Worm (Caenorhabditis elegans) whole organism, mixed stage, embryonic: ENCODE data around the gene shw-3.

Experiments
- bed-3 ChIP-seq: fragments of 200-800 bp; sonication (Bioruptor generic); optimal IDR thresholded peaks from 3 replicates; lab custom pipeline; 2018; ENCODE audit warnings: mild to moderate bottlenecking, missing genetic modification characterization, moderate library complexity, missing compliant biosample characterization
- blmp-1 ChIP-seq: fragments of 150-350 bp; optimal IDR thresholded peaks from 2 replicates; lab custom pipeline; 2014; ENCODE audit warnings: missing biosample characterization, missing genetic modification characterization
- ceh-83 ChIP-seq: fragments of 200-800 bp; sonication (Bioruptor generic); optimal IDR thresholded peaks from 2 replicates; lab custom pipeline; 2018; ENCODE audit warnings: mild to moderate bottlenecking, missing genetic modification characterization, missing compliant biosample characterization
- ces-1 ChIP-seq: fragments of 150-350 bp; optimal IDR thresholded peaks from 2 replicates; lab custom pipeline; 2014; ENCODE audit warnings: missing biosample characterization, missing genetic modification reagents, missing genetic modification characterization
- cnd-1 ChIP-seq: fragments of 200-800 bp; sonication (Bioruptor generic); optimal IDR thresholded peaks from 2 replicates; lab custom pipeline; 2018; ENCODE audit warnings: mild to moderate bottlenecking, missing genetic modification characterization, missing compliant biosample characterization
- drap-1 ChIP-seq: fragments of 200-800 bp; sonication (Bioruptor generic); optimal IDR thresholded peaks from 3 replicates; lab custom pipeline; 2018; ENCODE audit warnings: mild to moderate bottlenecking, missing genetic modification characterization, missing compliant biosample characterization
- elt-1 ChIP-seq: sonication (generic microtip); optimal IDR thresholded peaks from 2 replicates; lab custom pipeline; 2017; ENCODE audit warnings: missing genetic modification characterization, mild to moderate bottlenecking, missing compliant biosample characterization, antibody characterized with exemption, moderate library complexity, borderline replicate concordance; ENCODE audit not compliant: insufficient read depth
- elt-3 ChIP-seq: fragments of 150-350 bp; optimal IDR thresholded peaks from 2 replicates; lab custom pipeline; 2014; ENCODE audit warnings: missing biosample characterization, missing genetic modification characterization
- flh-1 ChIP-seq: fragments of 200-800 bp; sonication (Bioruptor generic); optimal IDR thresholded peaks from 2 replicates; lab custom pipeline; 2018; ENCODE audit warnings: mild to moderate bottlenecking, missing genetic modification characterization, moderate library complexity, missing compliant biosample characterization
- ham-2 ChIP-seq: fragments of 200-800 bp; sonication (Bioruptor generic); optimal IDR thresholded peaks from 2 replicates; lab custom pipeline; 2018; ENCODE audit warnings: mild to moderate bottlenecking, missing genetic modification characterization, missing compliant biosample characterization
- hlh-1 ChIP-seq: fragments of 150-350 bp; optimal IDR thresholded peaks from 2 replicates; lab custom pipeline; 2014; ENCODE audit warnings: missing biosample characterization, missing genetic modification reagents, missing genetic modification characterization
- lin-13 ChIP-seq: fragments of 150-350 bp; optimal IDR thresholded peaks from 2 replicates; lab custom pipeline; 2014; ENCODE audit warnings: missing biosample characterization, missing genetic modification characterization
- lin-32 ChIP-seq: fragments of 200-800 bp; sonication (Bioruptor generic); optimal IDR thresholded peaks from 2 replicates; lab custom pipeline; 2018; ENCODE audit warnings: mild to moderate bottlenecking, missing genetic modification characterization, missing compliant biosample characterization
- lsy-2 ChIP-seq: fragments of 150-350 bp; optimal IDR thresholded peaks from 2 replicates; lab custom pipeline; 2014; ENCODE audit warnings: missing biosample characterization, missing genetic modification characterization
- mab-5 ChIP-seq: fragments of 150-350 bp; optimal IDR thresholded peaks from 2 replicates; lab custom pipeline; 2014; ENCODE audit warnings: missing biosample characterization, missing genetic modification characterization
- mep-1 ChIP-seq: fragments of 150-350 bp; optimal IDR thresholded peaks from 2 replicates; lab custom pipeline; 2017; ENCODE audit warnings: missing biosample characterization, missing genetic modification reagents, missing genetic modification characterization, inconsistent platforms
- mls-2 ChIP-seq: sonication (generic microtip); optimal IDR thresholded peaks from 2 replicates; lab custom pipeline; 2016; ENCODE audit warnings: mild to moderate bottlenecking, missing genetic modification characterization, moderate library complexity, missing compliant biosample characterization
- nhr-12 ChIP-seq: fragments of 150-350 bp; optimal IDR thresholded peaks from 2 replicates; lab custom pipeline; 2014; ENCODE audit warnings: missing biosample characterization, missing genetic modification characterization
- nhr-2 ChIP-seq: fragments of 150-350 bp; optimal IDR thresholded peaks from 2 replicates; lab custom pipeline; 2014; ENCODE audit warnings: missing biosample characterization, missing genetic modification characterization
- nhr-237 ChIP-seq: fragments of 150-350 bp; optimal IDR thresholded peaks from 2 replicates; lab custom pipeline; 2014; ENCODE audit warnings: missing biosample characterization, missing genetic modification characterization
- nhr-28 ChIP-seq: fragments of 150-350 bp; optimal IDR thresholded peaks from 2 replicates; lab custom pipeline; 2014; ENCODE audit warnings: missing biosample characterization, missing genetic modification characterization
- nhr-76 ChIP-seq: sonication (generic microtip); optimal IDR thresholded peaks from 2 replicates; lab custom pipeline; 2017; ENCODE audit warnings: missing biosample characterization, missing genetic modification characterization
- pha-4 ChIP-seq: fragments of 150-350 bp; optimal IDR thresholded peaks from 2 replicates; lab custom pipeline; 2018; ENCODE audit warnings: missing biosample characterization, missing genetic modification reagents, missing genetic modification characterization
- sem-2 ChIP-seq: fragments of 200-800 bp; sonication (Bioruptor generic); optimal IDR thresholded peaks from 2 replicates; lab custom pipeline; 2018; ENCODE audit warnings: mild to moderate bottlenecking, missing genetic modification characterization, missing compliant biosample characterization
- snpc-4 ChIP-seq: fragments of 150-350 bp; optimal IDR thresholded peaks from 2 replicates; lab custom pipeline; 2014; ENCODE audit warnings: missing biosample characterization, missing genetic modification characterization
- sptf-1 ChIP-seq: sonication (generic microtip); optimal IDR thresholded peaks from 2 replicates; lab custom pipeline; 2017; ENCODE audit warnings: mild to moderate bottlenecking, missing genetic modification characterization, moderate library complexity, missing compliant biosample characterization
- unc-120 ChIP-seq: sonication (generic microtip); optimal IDR thresholded peaks from 2 replicates; lab custom pipeline; 2017; ENCODE audit warnings: missing genetic modification characterization, missing compliant biosample characterization; ENCODE audit not compliant: poor library complexity, severe bottlenecking
- unc-62 ChIP-seq: fragments of 150-350 bp; optimal IDR thresholded peaks from 2 replicates; lab custom pipeline; 2014; ENCODE audit warnings: missing biosample characterization, missing genetic modification reagents, missing genetic modification characterization
- zip-8 ChIP-seq: fragments of 150-350 bp; optimal IDR thresholded peaks from 2 replicates; lab custom pipeline; 2014; ENCODE audit warnings: missing biosample characterization, missing genetic modification characterization

The shw-3 gene

ce11 chrV:13026631-13027299 lies 39.8 kb upstream of the shw-3 start:
- TF ChIP-seq ces-1 = peak; percentile 94
- TF ChIP-seq unc-120 = no peak
- no peak for TF ChIP-seq mls-2 (tag; lab: Kevin White, UChicago)
- no peak for TF ChIP-seq nhr-237 (tag; lab: Kevin White, UChicago)
- TF ChIP-seq zip-8 (tag; lab: Kevin White, UChicago) = peak; percentile 78
- TF ChIP-seq snpc-4 (tag; lab: Kevin White, UChicago) = no peak
- TF ChIP-seq ham-2 (GFP tag; lab: Kevin White, UChicago) = no peak
- no peak for TF ChIP-seq sptf-1 (tag; lab: Kevin White, UChicago)
- TF ChIP-seq mab-5 (tag; lab: Kevin White, UChicago) = no peak
- TF ChIP-seq lsy-2 (tag; lab: Kevin White, UChicago) = no peak
- no peak for TF ChIP-seq mep-1

ce11 chrV:13025283-13025682 lies 38.3 kb upstream of the shw-3 start:
- TF ChIP-seq nhr-2 (tag; lab: Kevin White, UChicago) (peak; percentile 85), lsy-2 (tag; lab: Kevin White, UChicago) (no peak), ces-1 (peak; percentile 54)

- TF ChIP-seq elt-3 (tag; lab: Kevin White, UChicago) = no peak
- TF ChIP-seq zip-8 (tag; lab: Kevin White, UChicago) = no peak
- TF ChIP-seq ces-1 = peak; percentile 100
- peak; percentile 45 for TF ChIP-seq unc-62 (GFP tag; lab: Kevin White, UChicago)
- TF ChIP-seq hlh-1 (tag; lab: Kevin White, UChicago) = peak; percentile 5
- TF ChIP-seq cnd-1 = peak; percentile 64
- no peak for TF ChIP-seq blmp-1
- TF ChIP-seq mls-2 (tag; lab: Kevin White, UChicago) = no peak
- peak; percentile 10 for TF ChIP-seq nhr-2 (tag; lab: Kevin White, UChicago)
- no peak for TF ChIP-seq flh-1 (GFP tag; lab: Kevin White, UChicago)
These were observed 37.5 kb upstream of the shw-3 start for ce11 chrV:13024499-13024898.

ce11 chrV:13022265-13022664 lies 35.3 kb upstream of the shw-3 start:
- TF ChIP-seq mep-1 (no peak), nhr-2 (tag; lab: Kevin White, UChicago) (no peak), bed-3 (GFP tag; lab: Kevin White, UChicago) (no peak), ces-1 (peak; percentile 91)
- TF ChIP-seq, all 35 proteins: peak for 1

ce11 chrV:13021540-13021939 lies 34.6 kb upstream of the shw-3 start:
- TF ChIP-seq drap-1 (GFP tag; lab: Kevin White, UChicago) (no peak), nhr-2 (tag; lab: Kevin White, UChicago) (no peak), pha-4 (no peak), lsy-2 (tag; lab: Kevin White, UChicago) (no peak), nhr-28 (tag; lab: Kevin White, UChicago) (no peak), nhr-12 (no peak), lin-32 (GFP tag; lab: Kevin White, UChicago) (peak; percentile 94), cnd-1 (peak; percentile 89), nhr-76 (tag; lab: Kevin White, UChicago) (no peak), hlh-1 (tag; lab: Kevin White, UChicago) (no peak), ceh-83 (GFP tag; lab: Kevin White, UChicago) (no peak), ham-2 (GFP tag; lab: Kevin White, UChicago) (no peak), sem-2 (no peak), lin-13 (tag; lab: Kevin White, UChicago) (no peak), blmp-1 (no peak)
- TF ChIP-seq, all 35 proteins: peak for 2

ce11 chrV:13020638-13021037 lies 33.7 kb upstream of the shw-3 start:
- TF ChIP-seq elt-3 (tag; lab: Kevin White, UChicago) (no peak), ces-1 (peak; percentile 69), elt-1 (no peak), cnd-1 (peak; percentile 40), blmp-1 (no peak), lin-13 (tag; lab: Kevin White, UChicago) (no peak), ham-2 (GFP tag; lab: Kevin White, UChicago) (peak; percentile 66), mls-2 (tag; lab: Kevin White, UChicago) (peak; percentile 16)
- TF ChIP-seq, all 35 proteins: peak for 4
